Worm (Caenorhabditis elegans): ENCODE data around the gene slc-46A.
A peak's percentile ranks its signal among the peaks of the same experiment; 100 is the strongest.
"Not testable (repeated sequence)": the region's sequence is repeated elsewhere in the genome, so short reads cannot be mapped to it uniquely, and the experiment has no call there.

The slc-46A gene

ce11 chrIV:5306040-5306439 is 13.0 kb upstream of the slc-46A start, which contains the start of gene ZK354.8:
TSS of gene ZK354.8 (minus strand) at chrIV:5306140.
- no peak for TF ChIP-seq dao-5 (tag; optimal IDR thresholded peaks at IDR 0.05)
- TF ChIP-seq W03F9.2 (tag; optimal IDR thresholded peaks at IDR 0.05), result no peak
- no peak for TF ChIP-seq him-1 (tag; optimal IDR thresholded peaks at IDR 0.05)

ce11 chrIV:5308046-5308643 is 10.9 kb upstream of the slc-46A start, which contains the start of the genes ZK354.9 and msp-58:
TSS of gene ZK354.9 (minus strand) at chrIV:5308146.
TSS of gene msp-58 (plus strand) at chrIV:5308593.
- not testable (repeated sequence) for TF ChIP-seq W03F9.2, dao-5, him-1 (tag; optimal IDR thresholded peaks at IDR 0.05)

ce11 chrIV:5309742-5310141 is 9.3 kb upstream of the slc-46A start, which contains the start of gene ZK354.3:
TSS of gene ZK354.3 (plus strand) at chrIV:5310042.
- TF ChIP-seq him-1 (tag; optimal IDR thresholded peaks at IDR 0.05) (no peak), W03F9.2 (tag; optimal IDR thresholded peaks at IDR 0.05) (no peak), dao-5 (tag; optimal IDR thresholded peaks at IDR 0.05) (no peak)

ce11 chrIV:5313011-5313410 is 6.0 kb upstream of the slc-46A start, which contains the start of the genes msp-59 and ZK354.2:
TSS of gene msp-59 (minus strand) at chrIV:5313111.
TSS of gene ZK354.2 (plus strand) at chrIV:5313405.
- not testable (repeated sequence) for TF ChIP-seq him-1, W03F9.2, dao-5 (tag; optimal IDR thresholded peaks at IDR 0.05)

ce11 chrIV:5316223-5316622 is 2.8 kb upstream of the slc-46A start, which contains the start of gene msp-65:
TSS of gene msp-65 (plus strand) at chrIV:5316523.
- not testable (repeated sequence) for TF ChIP-seq W03F9.2, dao-5, him-1 (tag; optimal IDR thresholded peaks at IDR 0.05)

ce11 chrIV:5317106-5317505 is 1.9 kb upstream of the slc-46A start:
- TF ChIP-seq dao-5 (tag; optimal IDR thresholded peaks at IDR 0.05) (no peak), W03F9.2 (tag; optimal IDR thresholded peaks at IDR 0.05) (no peak), him-1 (tag; optimal IDR thresholded peaks at IDR 0.05) (no peak)

- TF ChIP-seq him-1 (tag; optimal IDR thresholded peaks at IDR 0.05), result no peak
Observed at ce11 chrIV:5326144-5326543, 7.1 kb downstream of the slc-46A start, which contains the start of gene Y4C6B.4. TSS of gene Y4C6B.4 (plus strand) at chrIV:5326444.

- TF ChIP-seq him-1 (tag; optimal IDR thresholded peaks at IDR 0.05) (no peak), dao-5 (tag; optimal IDR thresholded peaks at IDR 0.05) (no peak), W03F9.2 (tag; optimal IDR thresholded peaks at IDR 0.05) (no peak)
Observed at ce11 chrIV:5332178-5332577, 13.1 kb downstream of the slc-46A start, which contains the start of gene Y4C6B.3. TSS of gene Y4C6B.3 (plus strand) at chrIV:5332478.

- TF ChIP-seq W03F9.2 (tag; optimal IDR thresholded peaks at IDR 0.05), result no peak
- TF ChIP-seq dao-5 (tag; optimal IDR thresholded peaks at IDR 0.05), result no peak
- TF ChIP-seq him-1 (tag; optimal IDR thresholded peaks at IDR 0.05), result no peak
Observed at ce11 chrIV:5333484-5333883, 14.4 kb downstream of the slc-46A start.

- TF ChIP-seq W03F9.2 (tag; optimal IDR thresholded peaks at IDR 0.05) (no peak), dao-5 (tag; optimal IDR thresholded peaks at IDR 0.05) (peak; percentile 22)
Observed at ce11 chrIV:5334518-5334917, 15.5 kb downstream of the slc-46A start.

- TF ChIP-seq him-1 (tag; optimal IDR thresholded peaks at IDR 0.05) (no peak), W03F9.2 (tag; optimal IDR thresholded peaks at IDR 0.05) (no peak), dao-5 (tag; optimal IDR thresholded peaks at IDR 0.05) (no peak)
Observed at ce11 chrIV:5337649-5338048, 18.6 kb downstream of the slc-46A start.

- TF ChIP-seq W03F9.2 (tag; optimal IDR thresholded peaks at IDR 0.05) (no peak), dao-5 (tag; optimal IDR thresholded peaks at IDR 0.05) (no peak), him-1 (tag; optimal IDR thresholded peaks at IDR 0.05) (no peak)
Observed at ce11 chrIV:5339255-5339654, 20.2 kb downstream of the slc-46A start, which contains the start of gene Y4C6B.2. TSS of gene Y4C6B.2 (plus strand) at chrIV:5339574.

- TF ChIP-seq W03F9.2 (tag; optimal IDR thresholded peaks at IDR 0.05) (peak; percentile 10), him-1 (tag; optimal IDR thresholded peaks at IDR 0.05) (no peak), dao-5 (tag; optimal IDR thresholded peaks at IDR 0.05) (no peak)
Observed at ce11 chrIV:5344168-5344567, 25.1 kb downstream of the slc-46A start.

ce11 chrIV:5350480-5351193 is 31.6 kb downstream of the slc-46A start, which contains the start of gene gba-4:
TSS of gene gba-4 (minus strand) at chrIV:5350897.
- not testable (repeated sequence) for TF ChIP-seq him-1, W03F9.2, dao-5 (tag; optimal IDR thresholded peaks at IDR 0.05)

All from whole organism, L4/young adult.